Worm (Caenorhabditis elegans) whole organism, midembryonic: ENCODE measurements around the gene arrd-28.

Source experiments
- T22C8.4 ChIP-seq: fragments of 200-800 bp; sonication (Bioruptor generic); IDR thresholded peaks from 2 replicates; pipeline ENCODE4 v1.3.6; 2022; ENCODE audit warnings: missing genetic modification characterization, missing compliant biosample characterization
- flt-1 ChIP-seq: fragments of 200-800 bp; sonication (Bioruptor generic); IDR thresholded peaks from 2 replicates; pipeline ENCODE4 v1.3.6; 2022; ENCODE audit warnings: missing genetic modification characterization, missing compliant biosample characterization
- klf-2 ChIP-seq: fragments of 200-800 bp; sonication (Bioruptor generic); conservative IDR thresholded peaks from 2 replicates; pipeline ENCODE4 v1.3.6; 2022; ENCODE audit warnings: missing genetic modification reagents, missing genetic modification characterization, missing compliant biosample characterization
- med-1 ChIP-seq: sonication (generic microtip); optimal IDR thresholded peaks from 2 replicates; lab custom pipeline; 2017; ENCODE audit warnings: missing genetic modification characterization, mild to moderate bottlenecking, missing compliant biosample characterization, antibody characterized with exemption, missing genetic modification reagents; ENCODE audit not compliant: insufficient read depth
- ref-1 ChIP-seq: fragments of 200-800 bp; sonication (Bioruptor generic); conservative IDR thresholded peaks from 2 replicates; pipeline ENCODE4 v1.3.6; 2022; ENCODE audit warnings: missing genetic modification reagents, missing genetic modification characterization, missing compliant biosample characterization
- tab-1 ChIP-seq: fragments of 200-800 bp; sonication (Bioruptor generic); IDR thresholded peaks from 2 replicates; pipeline ENCODE4 v1.3.6; 2022; ENCODE audit warnings: missing genetic modification characterization, missing compliant biosample characterization
- ztf-23 ChIP-seq: fragments of 200-800 bp; sonication (Bioruptor generic); IDR thresholded peaks from 2 replicates; pipeline ENCODE4 v1.3.6; 2022; ENCODE audit warnings: missing genetic modification reagents, missing genetic modification characterization, missing compliant biosample characterization

ce11 chrX:10230872-10231271 is 47.1 kb downstream of the arrd-28 start:
- no peak for TF ChIP-seq klf-2 (GFP tag; lab: Robert Waterston, UW)
- TF ChIP-seq ref-1 (GFP tag; lab: Robert Waterston, UW) = no peak
- TF ChIP-seq flt-1 (GFP tag; lab: Robert Waterston, UW) = no peak
- no peak for TF ChIP-seq med-1 (GFP tag; lab: Kevin White, UChicago)
- TF ChIP-seq T22C8.4 (GFP tag; lab: Robert Waterston, UW) = no peak
- TF ChIP-seq ztf-23 (GFP tag; lab: Robert Waterston, UW) = no peak
- TF ChIP-seq tab-1 (GFP tag; lab: Robert Waterston, UW) = no peak
